Worm (Caenorhabditis elegans) whole organism, mixed stage, embryonic: ENCODE measurements around the gene ZK355.2.

Experiments
- ceh-83 ChIP-seq: fragments of 200-800 bp; sonication (Bioruptor generic); optimal IDR thresholded peaks from 2 replicates; lab custom pipeline; 2018; ENCODE audit warnings: mild to moderate bottlenecking, missing genetic modification characterization, missing compliant biosample characterization
- drap-1 ChIP-seq: fragments of 200-800 bp; sonication (Bioruptor generic); optimal IDR thresholded peaks from 3 replicates; lab custom pipeline; 2018; ENCODE audit warnings: mild to moderate bottlenecking, missing genetic modification characterization, missing compliant biosample characterization
- elt-1 ChIP-seq: sonication (generic microtip); optimal IDR thresholded peaks from 2 replicates; lab custom pipeline; 2017; ENCODE audit warnings: missing genetic modification characterization, mild to moderate bottlenecking, missing compliant biosample characterization, antibody characterized with exemption, moderate library complexity, borderline replicate concordance; ENCODE audit not compliant: insufficient read depth
- lin-13 ChIP-seq: fragments of 150-350 bp; optimal IDR thresholded peaks from 2 replicates; lab custom pipeline; 2014; ENCODE audit warnings: missing biosample characterization, missing genetic modification characterization
- mep-1 ChIP-seq: fragments of 150-350 bp; optimal IDR thresholded peaks from 2 replicates; lab custom pipeline; 2017; ENCODE audit warnings: missing biosample characterization, missing genetic modification reagents, missing genetic modification characterization, inconsistent platforms
- nhr-12 ChIP-seq: fragments of 150-350 bp; optimal IDR thresholded peaks from 2 replicates; lab custom pipeline; 2014; ENCODE audit warnings: missing biosample characterization, missing genetic modification characterization
- nhr-237 ChIP-seq: fragments of 150-350 bp; optimal IDR thresholded peaks from 2 replicates; lab custom pipeline; 2014; ENCODE audit warnings: missing biosample characterization, missing genetic modification characterization
- nhr-76 ChIP-seq: sonication (generic microtip); optimal IDR thresholded peaks from 2 replicates; lab custom pipeline; 2017; ENCODE audit warnings: missing biosample characterization, missing genetic modification characterization
- pha-4 ChIP-seq: fragments of 150-350 bp; optimal IDR thresholded peaks from 2 replicates; lab custom pipeline; 2018; ENCODE audit warnings: missing biosample characterization, missing genetic modification reagents, missing genetic modification characterization
- snpc-4 ChIP-seq: fragments of 150-350 bp; optimal IDR thresholded peaks from 2 replicates; lab custom pipeline; 2014; ENCODE audit warnings: missing biosample characterization, missing genetic modification characterization
- sptf-1 ChIP-seq: sonication (generic microtip); optimal IDR thresholded peaks from 2 replicates; lab custom pipeline; 2017; ENCODE audit warnings: mild to moderate bottlenecking, missing genetic modification characterization, moderate library complexity, missing compliant biosample characterization
- ztf-11 ChIP-seq: fragments of 150-350 bp; optimal IDR thresholded peaks from 2 replicates; lab custom pipeline; 2014; ENCODE audit warnings: missing biosample characterization, missing genetic modification characterization

DNA sequence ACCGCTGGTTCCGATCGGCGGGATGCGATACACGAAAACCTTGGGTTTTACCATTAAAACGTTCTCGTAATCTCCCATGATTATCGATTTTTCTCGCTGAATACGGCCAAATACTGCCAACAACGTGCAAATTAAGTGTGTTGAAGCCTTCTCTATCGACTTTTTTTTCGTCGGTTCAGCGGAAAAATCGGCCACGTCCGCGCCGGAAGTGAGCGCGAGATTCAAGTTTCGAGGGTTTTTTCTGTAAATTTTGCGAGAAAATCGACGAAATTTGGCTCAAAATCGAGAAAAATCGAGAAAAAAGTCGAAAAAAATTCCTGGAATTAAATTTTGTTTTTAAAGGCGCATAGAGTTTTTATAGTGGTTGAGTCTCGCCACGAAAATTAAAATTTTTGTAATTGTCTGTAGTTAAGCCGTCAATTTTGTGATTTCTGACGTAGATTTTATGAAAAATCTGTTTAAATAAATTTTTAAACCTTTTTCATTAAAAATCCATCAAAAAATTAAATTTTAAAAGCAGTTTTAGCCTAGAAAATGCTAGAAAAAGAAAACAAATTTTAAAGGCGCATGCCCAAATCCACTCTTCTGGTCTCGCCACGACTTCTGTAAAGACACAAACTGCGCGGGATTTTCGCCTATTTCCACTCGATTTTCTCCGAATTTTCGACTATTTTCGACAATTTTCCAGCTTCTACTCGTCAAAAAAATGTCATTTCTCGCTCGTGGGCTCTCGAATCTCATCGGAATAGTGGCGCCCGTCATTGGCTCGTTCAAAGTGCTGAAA is 4.5 kb upstream of the ZK355.2 start, which contains the start of the genes ncap-1 and Y110A2AR.1:
- TF ChIP-seq sptf-1 (tag; lab: Kevin White, UChicago) (no peak), ceh-83 (GFP tag; lab: Kevin White, UChicago) (no peak), ztf-11 (tag; lab: Kevin White, UChicago) (no peak), pha-4 (tag; lab: Kevin White, UChicago) (no peak), elt-1 (tag; lab: Kevin White, UChicago) (no peak), nhr-12 (tag; lab: Kevin White, UChicago) (no peak), mep-1 (tag; lab: Kevin White, UChicago) (no peak), nhr-237 (tag; lab: Kevin White, UChicago) (no peak), drap-1 (no peak), snpc-4 (no peak), lin-13 (tag; lab: Kevin White, UChicago) (no peak), nhr-76 (tag; lab: Kevin White, UChicago) (no peak)
